Worm (Caenorhabditis elegans) whole organism, L4 larva: Measurements from ENCODE around the gene srh-87.

Experiments used
- F10B5.3 ChIP-seq: sonication (generic microtip); optimal IDR thresholded peaks from 2 replicates; lab custom pipeline; 2016; ENCODE audit warnings: mild to moderate bottlenecking, missing genetic modification characterization, missing compliant biosample characterization
- F26F4.8 ChIP-seq: fragments of 200-800 bp; sonication (Bioruptor generic); conservative IDR thresholded peaks from 2 replicates; pipeline ENCODE4 v1.3.6; 2022; ENCODE audit warnings: missing genetic modification characterization, missing compliant biosample characterization
- F44E2.7 ChIP-seq: fragments of 200-800 bp; sonication (Bioruptor generic); IDR thresholded peaks from 2 replicates; pipeline ENCODE4 v2.1.2; 2022; ENCODE audit warnings: missing genetic modification characterization, missing compliant biosample characterization
- F49E8.2 ChIP-seq: sonication (generic microtip); optimal IDR thresholded peaks from 2 replicates; lab custom pipeline; 2016; ENCODE audit warnings: missing compliant biosample characterization, mild to moderate bottlenecking, missing genetic modification characterization, borderline replicate concordance
- T26A8.4 ChIP-seq: fragments of 200-800 bp; sonication (Bioruptor generic); IDR thresholded peaks from 2 replicates; pipeline ENCODE4 v1.3.6; 2022; ENCODE audit warnings: missing genetic modification characterization, missing compliant biosample characterization
- Y75B8A.6 ChIP-seq: fragments of 200-800 bp; sonication (Bioruptor generic); IDR thresholded peaks from 2 replicates; pipeline ENCODE4 v1.3.6; 2022; ENCODE audit warnings: missing genetic modification reagents, missing genetic modification characterization, missing compliant biosample characterization
- ZK337.2 ChIP-seq: fragments of 200-800 bp; sonication (Bioruptor generic); IDR thresholded peaks from 2 replicates; pipeline ENCODE4 v1.3.6; 2022; ENCODE audit warnings: missing genetic modification reagents, missing genetic modification characterization, missing compliant biosample characterization
- aha-1 ChIP-seq: fragments of 150-350 bp; peaks from one replicate; lab custom pipeline; 2014; ENCODE audit warnings: missing biosample characterization, missing genetic modification characterization
- aly-2 ChIP-seq: sonication (generic microtip); optimal IDR thresholded peaks from 2 replicates; lab custom pipeline; 2018; ENCODE audit warnings: missing biosample characterization, missing genetic modification characterization
- ceh-20 ChIP-seq: fragments of 200-800 bp; sonication (Bioruptor generic); IDR thresholded peaks from 2 replicates; pipeline ENCODE4 v1.3.6; 2022; ENCODE audit warnings: missing genetic modification reagents, missing genetic modification characterization, missing compliant biosample characterization
- ceh-32 ChIP-seq: sonication (generic microtip); optimal IDR thresholded peaks from 2 replicates; lab custom pipeline; 2016; ENCODE audit warnings: mild to moderate bottlenecking, missing genetic modification characterization, missing compliant biosample characterization; ENCODE audit not compliant: poor library complexity
- ceh-62 ChIP-seq: sonication (generic microtip); optimal IDR thresholded peaks from 2 replicates; lab custom pipeline; 2017; ENCODE audit warnings: missing biosample characterization, missing genetic modification characterization
- daf-12 ChIP-seq: fragments of 150-350 bp; optimal IDR thresholded peaks from 2 replicates; lab custom pipeline; 2014; ENCODE audit warnings: missing biosample characterization, missing genetic modification reagents, missing genetic modification characterization
- dmd-9 ChIP-seq: fragments of 200-800 bp; sonication (Bioruptor generic); IDR thresholded peaks from 2 replicates; pipeline ENCODE4 v1.3.6; 2022; ENCODE audit warnings: missing genetic modification reagents, missing genetic modification characterization, missing compliant biosample characterization
- egl-43 ChIP-seq: fragments of 200-800 bp; sonication (Bioruptor generic); IDR thresholded peaks from 2 replicates; pipeline ENCODE4 v1.3.6; 2022; ENCODE audit warnings: missing genetic modification reagents, missing genetic modification characterization, missing compliant biosample characterization
- fkh-10 ChIP-seq: fragments of 150-350 bp; optimal IDR thresholded peaks from 2 replicates; lab custom pipeline; 2014; ENCODE audit warnings: missing biosample characterization, missing genetic modification reagents, missing genetic modification characterization
- fos-1 ChIP-seq: fragments of 150-350 bp; optimal IDR thresholded peaks from 2 replicates; lab custom pipeline; 2014; ENCODE audit warnings: missing biosample characterization, missing genetic modification characterization
- gei-8 ChIP-seq: fragments of 200-800 bp; sonication (Bioruptor generic); optimal IDR thresholded peaks from 2 replicates; lab custom pipeline; 2018; ENCODE audit warnings: mild to moderate bottlenecking, missing genetic modification characterization, missing compliant biosample characterization
- lin-1 ChIP-seq: fragments of 200-800 bp; sonication (Bioruptor generic); IDR thresholded peaks from 2 replicates; pipeline ENCODE4 v1.3.6; 2022; ENCODE audit warnings: missing genetic modification reagents, missing genetic modification characterization, missing compliant biosample characterization
- lin-13 ChIP-seq: fragments of 150-350 bp; optimal IDR thresholded peaks from 2 replicates; lab custom pipeline; 2014; ENCODE audit warnings: missing biosample characterization, missing genetic modification reagents, missing genetic modification characterization
- lin-29 ChIP-seq: fragments of 200-800 bp; sonication (Bioruptor generic); IDR thresholded peaks from 2 replicates; pipeline ENCODE4 v1.3.6; 2022; ENCODE audit warnings: missing genetic modification reagents, missing genetic modification characterization, missing compliant biosample characterization
- lin-38 ChIP-seq: fragments of 200-800 bp; sonication (Bioruptor generic); IDR thresholded peaks from 2 replicates; pipeline ENCODE4 v1.3.6; 2022; ENCODE audit warnings: missing genetic modification reagents, missing genetic modification characterization, missing compliant biosample characterization
- lsy-2 ChIP-seq, 2 experiments: fragments of 150-350 bp in 1 of 2; sonication (generic microtip) in 1 of 2; optimal IDR thresholded peaks; 2 replicates each; lab custom pipeline; 2014 to 2017; ENCODE audit warnings: missing biosample characterization in 2 of 2, missing genetic modification characterization in 2 of 2
- mep-1 ChIP-seq: fragments of 150-350 bp; sonication (generic microtip); optimal IDR thresholded peaks from 3 replicates; lab custom pipeline; 2014; ENCODE audit warnings: missing biosample characterization, missing genetic modification characterization
- nhr-10 ChIP-seq: fragments of 150-350 bp; optimal IDR thresholded peaks from 2 replicates; lab custom pipeline; 2014; ENCODE audit warnings: missing biosample characterization, missing genetic modification characterization
- nhr-237 ChIP-seq: sonication (generic microtip); optimal IDR thresholded peaks from 2 replicates; lab custom pipeline; 2017; ENCODE audit warnings: missing biosample characterization, missing genetic modification characterization
- nhr-25 ChIP-seq: sonication (generic microtip); optimal IDR thresholded peaks from 2 replicates; lab custom pipeline; 2017; ENCODE audit warnings: missing genetic modification characterization, mild to moderate bottlenecking, missing compliant biosample characterization, antibody characterized with exemption, moderate library complexity, borderline replicate concordance; ENCODE audit not compliant: insufficient read depth
- nhr-28 ChIP-seq: fragments of 150-350 bp; optimal IDR thresholded peaks from 2 replicates; lab custom pipeline; 2014; ENCODE audit warnings: missing biosample characterization, missing genetic modification characterization
- nhr-41 ChIP-seq: fragments of 200-800 bp; sonication (Bioruptor generic); IDR thresholded peaks from 2 replicates; pipeline ENCODE4 v1.3.6; 2022; ENCODE audit warnings: missing genetic modification reagents, missing genetic modification characterization, missing compliant biosample characterization
- nhr-42 ChIP-seq: fragments of 200-800 bp; sonication (Bioruptor generic); IDR thresholded peaks from 2 replicates; pipeline ENCODE4 v1.3.6; 2022; ENCODE audit warnings: missing genetic modification characterization, missing compliant biosample characterization
- nhr-77 ChIP-seq: fragments of 150-350 bp; optimal IDR thresholded peaks from 2 replicates; lab custom pipeline; 2014; ENCODE audit warnings: missing biosample characterization, missing genetic modification characterization
- pqm-1 ChIP-seq: sonication (generic microtip); optimal IDR thresholded peaks from 2 replicates; lab custom pipeline; 2017; ENCODE audit warnings: missing biosample characterization, missing genetic modification characterization
- rbr-2 ChIP-seq: sonication (generic microtip); optimal IDR thresholded peaks from 2 replicates; lab custom pipeline; 2016; ENCODE audit warnings: missing genotype, missing genetic modification characterization, missing compliant biosample characterization
- set-16 ChIP-seq: fragments of 200-800 bp; sonication (Bioruptor generic); IDR thresholded peaks from 2 replicates; pipeline ENCODE4 v1.3.6; 2022; ENCODE audit warnings: missing genetic modification reagents, missing genetic modification characterization, missing compliant biosample characterization
- spr-1 ChIP-seq: sonication (generic microtip); optimal IDR thresholded peaks from 2 replicates; lab custom pipeline; 2016; ENCODE audit warnings: mild to moderate bottlenecking, missing genetic modification characterization, missing compliant biosample characterization
- unc-39 ChIP-seq: sonication (generic microtip); optimal IDR thresholded peaks from 2 replicates; lab custom pipeline; 2017; ENCODE audit warnings: missing biosample characterization, missing genetic modification characterization
- vab-7 ChIP-seq: fragments of 200-800 bp; sonication (Bioruptor generic); IDR thresholded peaks from 2 replicates; pipeline ENCODE4 v1.3.6; 2022; ENCODE audit warnings: missing genetic modification reagents, missing genetic modification characterization, missing compliant biosample characterization
- zfp-2 ChIP-seq: sonication (generic microtip); optimal IDR thresholded peaks from 2 replicates; lab custom pipeline; 2016; ENCODE audit warnings: mild to moderate bottlenecking, missing genetic modification characterization, missing compliant biosample characterization
- zfp-3 ChIP-seq: fragments of 200-800 bp; sonication (Bioruptor generic); conservative IDR thresholded peaks from 2 replicates; pipeline ENCODE4 v1.3.6; 2022; ENCODE audit warnings: missing genetic modification reagents, missing genetic modification characterization, missing compliant biosample characterization

Gene srh-87

ce11 chrV:2912901-2913300 lies 32.6 kb downstream of the srh-87 start, which contains the start of gene C31B8.9:
Gene C31B8.9, minus strand, starts transcription at chrV:2913001.
- TF ChIP-seq aha-1 (tag; lab: Kevin White, UChicago) (peak; percentile 79), F26F4.8 (GFP tag; lab: Robert Waterston, UW) (no peak)

ce11 chrV:2909525-2909924 lies 36.0 kb downstream of the srh-87 start, which contains the start of gene zmp-3:
Gene zmp-3, minus strand, starts transcription at chrV:2909625.
- peak; percentile 28 for TF ChIP-seq nhr-28 (tag; lab: Kevin White, UChicago)
- TF ChIP-seq nhr-42 (GFP tag; lab: Robert Waterston, UW) = no peak
- no peak for TF ChIP-seq nhr-25 (tag; lab: Kevin White, UChicago)
- TF ChIP-seq, all 104 proteins: peak for 1

- TF ChIP-seq lin-29 (GFP tag; lab: Robert Waterston, UW) (no peak), spr-1 (tag; lab: Kevin White, UChicago) (no peak), nhr-25 (tag; lab: Kevin White, UChicago) (no peak), gei-8 (GFP tag; lab: Kevin White, UChicago) (no peak), nhr-41 (GFP tag; lab: Robert Waterston, UW) (no peak), fkh-10 (GFP tag; lab: Kevin White, UChicago) (no peak), aly-2 (no peak), zfp-2 (no peak), nhr-28 (tag; lab: Kevin White, UChicago) (no peak), F10B5.3 (tag; lab: Kevin White, UChicago) (no peak), T26A8.4 (GFP tag; lab: Robert Waterston, UW) (no peak), F44E2.7 (no peak), zfp-3 (GFP tag; lab: Robert Waterston, UW) (no peak), set-16 (GFP tag; lab: Robert Waterston, UW) (no peak), lin-38 (GFP tag; lab: Robert Waterston, UW) (no peak), lin-1 (GFP tag; lab: Robert Waterston, UW) (no peak), nhr-237 (tag; lab: Kevin White, UChicago) (no peak), ceh-32 (tag; lab: Kevin White, UChicago) (no peak), lin-13 (GFP tag; lab: Kevin White, UChicago) (no peak), dmd-9 (GFP tag; lab: Robert Waterston, UW) (no peak)
Observed at ce11 chrV:2903227-2903626, 42.3 kb downstream of the srh-87 start, which contains the start of gene C31B8.7. Gene C31B8.7, minus strand, starts transcription at chrV:2903327.

- TF ChIP-seq F49E8.2 (tag; lab: Kevin White, UChicago) (no peak), unc-39 (tag; lab: Kevin White, UChicago) (no peak), T26A8.4 (GFP tag; lab: Robert Waterston, UW) (no peak), daf-12 (no peak), nhr-10 (tag; lab: Kevin White, UChicago) (no peak), nhr-25 (tag; lab: Kevin White, UChicago) (no peak), rbr-2 (tag; lab: Kevin White, UChicago) (no peak), ceh-20 (GFP tag; lab: Robert Waterston, UW) (no peak), vab-7 (GFP tag; lab: Robert Waterston, UW) (no peak), pqm-1 (tag; lab: Kevin White, UChicago) (no peak), ZK337.2 (GFP tag; lab: Robert Waterston, UW) (no peak), nhr-41 (GFP tag; lab: Robert Waterston, UW) (no peak), lsy-2 (tag; optimal IDR thresholded peaks at IDR 0.05; lab: Kevin White, UChicago) (no peak), egl-43 (GFP tag; lab: Robert Waterston, UW) (no peak), Y75B8A.6 (no peak), mep-1 (tag; lab: Kevin White, UChicago) (no peak), nhr-77 (tag; lab: Kevin White, UChicago) (no peak), fos-1 (no peak), ceh-62 (tag; lab: Kevin White, UChicago) (no peak), zfp-2 (no peak)
Observed at ce11 chrV:2899867-2900266, 45.6 kb downstream of the srh-87 start, which contains the start of gene str-46. Gene str-46, minus strand, starts transcription at chrV:2899967.
